Fruit fly (Drosophila melanogaster) whole organism, embryonic: ENCODE measurements around the gene mmy.

ENCODE experiments used
- Adf1 ChIP-seq: fragments of 200-800 bp; sonication (Bioruptor generic); IDR thresholded peaks from 2 replicates; pipeline ENCODE4 v1.3.6; 2022; ENCODE audit warnings: missing biosample characterization, missing genetic modification characterization
- Antp ChIP-seq: fragments of 200-800 bp; sonication (Bioruptor generic); optimal IDR thresholded peaks from 3 replicates; lab custom pipeline; 2016; ENCODE audit warnings: missing biosample characterization, missing genetic modification characterization
- B-H2 ChIP-seq: fragments of 200-800 bp; sonication (Bioruptor generic); optimal IDR thresholded peaks from 2 replicates; lab custom pipeline; 2018; ENCODE audit warnings: missing biosample characterization, mild to moderate bottlenecking, missing genetic modification characterization
- BtbVII ChIP-seq: fragments of 200-800 bp; sonication (Bioruptor generic); optimal IDR thresholded peaks from 3 replicates; lab custom pipeline; 2017; ENCODE audit warnings: missing biosample characterization, mild to moderate bottlenecking, missing genetic modification characterization
- CG11504 ChIP-seq: fragments of 200-800 bp; sonication (Bioruptor generic); optimal IDR thresholded peaks from 3 replicates; lab custom pipeline; 2019; ENCODE audit warnings: missing biosample characterization, mild to moderate bottlenecking, missing genetic modification characterization, moderate library complexity
- CG11560 ChIP-seq: fragments of 200-800 bp; sonication (Bioruptor generic); IDR thresholded peaks from 3 replicates; pipeline ENCODE4 v1.3.6; 2022; ENCODE audit warnings: missing biosample characterization, missing genetic modification characterization
- CG12299 ChIP-seq: fragments of 200-800 bp; sonication (Bioruptor generic); optimal IDR thresholded peaks from 2 replicates; lab custom pipeline; 2018; ENCODE audit warnings: missing biosample characterization, mild to moderate bottlenecking, missing genetic modification characterization
- CG12659 ChIP-seq: fragments of 200-800 bp; sonication (Bioruptor generic); optimal IDR thresholded peaks from 3 replicates; lab custom pipeline; 2017; ENCODE audit warnings: mild to moderate bottlenecking, missing biosample characterization, missing genetic modification reagents, missing genetic modification characterization
- CG13123 ChIP-seq: fragments of 200-800 bp; sonication (Bioruptor generic); optimal IDR thresholded peaks from 2 replicates; lab custom pipeline; 2016; ENCODE audit warnings: missing biosample characterization, missing genetic modification characterization
- CG14667 ChIP-seq: fragments of 200-800 bp; sonication (Bioruptor generic); IDR thresholded peaks from 2 replicates; pipeline ENCODE4 v1.3.6; 2022; ENCODE audit warnings: missing biosample characterization, missing genetic modification characterization
- CG14860 ChIP-seq: fragments of 200-800 bp; sonication (Bioruptor generic); IDR thresholded peaks from 3 replicates; pipeline ENCODE4 v1.3.6; 2022; ENCODE audit warnings: missing biosample characterization, missing genetic modification characterization; ENCODE audit not compliant: partially characterized antibody
- CG17359 ChIP-seq: fragments of 200-800 bp; sonication (Bioruptor generic); optimal IDR thresholded peaks from 3 replicates; lab custom pipeline; 2018; ENCODE audit warnings: missing biosample characterization, mild to moderate bottlenecking, missing genetic modification characterization, moderate library complexity
- CG18262 ChIP-seq: fragments of 200-800 bp; optimal IDR thresholded peaks from 3 replicates; lab custom pipeline; 2019; ENCODE audit warnings: missing biosample characterization, mild to moderate bottlenecking, missing genetic modification characterization, moderate library complexity
- CG18599 ChIP-seq: fragments of 200-800 bp; sonication (Bioruptor generic); optimal IDR thresholded peaks from 3 replicates; lab custom pipeline; 2017; ENCODE audit warnings: missing biosample characterization, missing genetic modification characterization, mild to moderate bottlenecking, moderate library complexity, missing genetic modification reagents
- CG34422 ChIP-seq: fragments of 200-800 bp; sonication (Bioruptor generic); IDR thresholded peaks from 3 replicates; pipeline ENCODE4 v1.3.6; 2022; ENCODE audit warnings: missing biosample characterization, missing genetic modification characterization
- CG3995 ChIP-seq: fragments of 200-800 bp; sonication (Bioruptor generic); optimal IDR thresholded peaks from 3 replicates; lab custom pipeline; 2016; ENCODE audit warnings: missing biosample characterization, missing genetic modification characterization
- CG5180 ChIP-seq: fragments of 200-800 bp; sonication (Bioruptor generic); optimal IDR thresholded peaks from 3 replicates; lab custom pipeline; 2017; ENCODE audit warnings: missing biosample characterization, missing genetic modification characterization, mild to moderate bottlenecking, moderate library complexity, missing genetic modification reagents
- CG5245 ChIP-seq: fragments of 200-800 bp; sonication (Bioruptor generic); optimal IDR thresholded peaks from 3 replicates; lab custom pipeline; 2016; ENCODE audit warnings: missing biosample characterization, missing genetic modification characterization
- CG6654 ChIP-seq: fragments of 200-800 bp; sonication (Bioruptor generic); optimal IDR thresholded peaks from 2 replicates; lab custom pipeline; 2017; ENCODE audit warnings: missing biosample characterization, mild to moderate bottlenecking, missing genetic modification characterization
- CG7372 ChIP-seq: fragments of 200-800 bp; sonication (Bioruptor generic); IDR thresholded peaks from 2 replicates; pipeline ENCODE4 v1.3.6; 2022; ENCODE audit warnings: missing biosample characterization, missing genetic modification characterization
- CG7786 ChIP-seq: fragments of 200-800 bp; sonication (Bioruptor generic); optimal IDR thresholded peaks from 2 replicates; lab custom pipeline; 2016; ENCODE audit warnings: missing biosample characterization, missing genetic modification characterization
- CG7839 ChIP-seq: fragments of 200-800 bp; sonication (Bioruptor generic); optimal IDR thresholded peaks from 3 replicates; lab custom pipeline; 2018; ENCODE audit warnings: missing biosample characterization, mild to moderate bottlenecking, missing genetic modification characterization, moderate library complexity
- CG7928 ChIP-seq: fragments of 200-800 bp; sonication (Bioruptor generic); optimal IDR thresholded peaks from 2 replicates; lab custom pipeline; 2017; ENCODE audit warnings: missing biosample characterization, mild to moderate bottlenecking, missing genetic modification characterization
- CG8765 ChIP-seq: fragments of 200-800 bp; sonication (Bioruptor generic); IDR thresholded peaks from 2 replicates; pipeline ENCODE4 v1.3.6; 2022; ENCODE audit warnings: missing biosample characterization, missing genetic modification characterization
- CG9609 ChIP-seq: fragments of 200-800 bp; sonication (Bioruptor generic); optimal IDR thresholded peaks from 3 replicates; lab custom pipeline; 2016; ENCODE audit warnings: missing biosample characterization, missing genetic modification characterization
- CG9817 ChIP-seq: fragments of 200-800 bp; sonication (Bioruptor generic); optimal IDR thresholded peaks from 2 replicates; lab custom pipeline; 2018; ENCODE audit warnings: missing biosample characterization, mild to moderate bottlenecking, missing genetic modification characterization, moderate library complexity
- CHES-1-like ChIP-seq: fragments of 200-800 bp; sonication (Bioruptor generic); optimal IDR thresholded peaks from 2 replicates; lab custom pipeline; 2016; ENCODE audit warnings: missing biosample characterization, missing genetic modification characterization
- Dek ChIP-seq: fragments of 200-800 bp; sonication (Bioruptor generic); optimal IDR thresholded peaks from 3 replicates; lab custom pipeline; 2019; ENCODE audit warnings: missing biosample characterization, mild to moderate bottlenecking, missing genetic modification characterization, moderate library complexity
- Dp ChIP-seq: fragments of 200-800 bp; sonication (Bioruptor generic); optimal IDR thresholded peaks from 2 replicates; lab custom pipeline; 2018; ENCODE audit warnings: missing biosample characterization, mild to moderate bottlenecking, missing genetic modification characterization, moderate library complexity
- Eip74EF ChIP-seq, 2 experiments: fragments of 200-800 bp in 1 of 2; fragments of >200 bp in 1 of 2; sonication (Bioruptor generic) in 1 of 2; optimal IDR thresholded peaks; 2 replicates each; lab custom pipeline; 2017 to 2019; ENCODE audit warnings: missing biosample characterization in 2 of 2, missing genetic modification characterization in 2 of 2, mild to moderate bottlenecking in 1 of 2, moderate library complexity in 1 of 2
- HLH3B ChIP-seq: fragments of 200-800 bp; sonication (Bioruptor generic); IDR thresholded peaks from 2 replicates; pipeline ENCODE4 v1.3.6; 2022; ENCODE audit warnings: missing biosample characterization, missing genetic modification characterization
- HLHmδ ChIP-seq: fragments of 200-800 bp; sonication (Bioruptor generic); optimal IDR thresholded peaks from 2 replicates; lab custom pipeline; 2018; ENCODE audit warnings: missing biosample characterization, mild to moderate bottlenecking, missing genetic modification characterization, moderate library complexity
- Nf-YB ChIP-seq: fragments of 200-800 bp; sonication (Bioruptor generic); optimal IDR thresholded peaks from 3 replicates; lab custom pipeline; 2019; ENCODE audit warnings: missing biosample characterization, mild to moderate bottlenecking, missing genetic modification characterization, moderate library complexity
- Oaz ChIP-seq: fragments of 200-800 bp; sonication (Bioruptor generic); IDR thresholded peaks from 2 replicates; pipeline ENCODE4 v1.3.6; 2022; ENCODE audit warnings: missing biosample characterization, missing genetic modification characterization
- Oli ChIP-seq: fragments of 200-800 bp; sonication (Bioruptor generic); optimal IDR thresholded peaks from 2 replicates; lab custom pipeline; 2018; ENCODE audit warnings: missing biosample characterization, mild to moderate bottlenecking, missing genetic modification characterization, moderate library complexity
- Scr ChIP-seq: fragments of 200-800 bp; sonication (Bioruptor generic); IDR thresholded peaks from 2 replicates; pipeline ENCODE4 v1.3.6; 2022; ENCODE audit warnings: missing biosample characterization, missing genetic modification characterization; ENCODE audit not compliant: partially characterized antibody
- Side ChIP-seq: fragments of 200-800 bp; sonication (Bioruptor generic); optimal IDR thresholded peaks from 2 replicates; lab custom pipeline; 2016; ENCODE audit warnings: missing biosample characterization, missing genetic modification characterization
- aop ChIP-seq: fragments of 200-800 bp; sonication (Bioruptor generic); IDR thresholded peaks from 2 replicates; pipeline ENCODE4 v1.3.6; 2022; ENCODE audit warnings: missing biosample characterization, missing genetic modification characterization
- bbx ChIP-seq: fragments of 200-800 bp; sonication (Bioruptor generic); IDR thresholded peaks from 2 replicates; pipeline ENCODE4 v1.3.6; 2022; ENCODE audit warnings: missing biosample characterization, missing genetic modification characterization; ENCODE audit not compliant: partially characterized antibody
- ci ChIP-seq: fragments of 200-800 bp; sonication (Bioruptor generic); IDR thresholded peaks from 3 replicates; pipeline ENCODE4 v1.3.6; 2022; ENCODE audit warnings: missing biosample characterization, missing genetic modification characterization
- crp ChIP-seq, 2 experiments: fragments of 200-800 bp; sonication (Bioruptor generic); optimal IDR thresholded peaks; 2 replicates in 1 of 2; 3 replicates in 1 of 2; lab custom pipeline; 2017; ENCODE audit warnings: missing biosample characterization in 2 of 2, missing genetic modification characterization in 2 of 2, mild to moderate bottlenecking in 1 of 2, moderate library complexity in 1 of 2
- danr ChIP-seq: fragments of 200-800 bp; sonication (Bioruptor generic); IDR thresholded peaks from 2 replicates; pipeline ENCODE4 v1.3.6; 2022; ENCODE audit warnings: missing biosample characterization, missing genetic modification characterization
- exex ChIP-seq: fragments of 200-800 bp; sonication (Bioruptor generic); optimal IDR thresholded peaks from 4 replicates; lab custom pipeline; 2018; ENCODE audit warnings: missing biosample characterization, mild to moderate bottlenecking, missing genetic modification characterization, moderate library complexity
- gce ChIP-seq: fragments of 200-800 bp; sonication (Bioruptor generic); IDR thresholded peaks from 3 replicates; pipeline ENCODE4 v1.3.6; 2022; ENCODE audit warnings: missing biosample characterization, missing genetic modification characterization
- ham ChIP-seq: fragments of 200-800 bp; sonication (Bioruptor generic); IDR thresholded peaks from 2 replicates; pipeline ENCODE4 v1.3.6; 2022; ENCODE audit warnings: missing biosample characterization, missing genetic modification characterization
- slbo ChIP-seq: fragments of 200-800 bp; sonication (Bioruptor generic); IDR thresholded peaks from 2 replicates; pipeline ENCODE4 v1.3.6; 2022; ENCODE audit warnings: missing biosample characterization, missing genetic modification characterization
- vvl ChIP-seq: fragments of 200-800 bp; sonication (Bioruptor generic); IDR thresholded peaks from 2 replicates; pipeline ENCODE4 v1.3.6; 2022; ENCODE audit warnings: missing biosample characterization, missing genetic modification characterization
- zen ChIP-seq: fragments of 200-800 bp; sonication (Bioruptor generic); optimal IDR thresholded peaks from 3 replicates; lab custom pipeline; 2018; ENCODE audit warnings: missing biosample characterization, mild to moderate bottlenecking, missing genetic modification characterization, moderate library complexity

mmy gene

dm6 chr2L:6498448-6498847 is 24.7 kb upstream of the mmy start, which contains the start of gene CG31637 (continued):
- peak; percentile 43; the same call in 1 of the 2 replicates for TF ChIP-seq Adf1 (GFP tag; lab: Robert Waterston, UW)
- no peak for TF ChIP-seq CG5245 (GFP tag; lab: Kevin White, UChicago)
- peak; percentile 48 for TF ChIP-seq slbo (GFP tag; lab: Robert Waterston, UW)
- TF ChIP-seq CG7372 (GFP tag; lab: Robert Waterston, UW), result no peak
- peak; percentile 27 for TF ChIP-seq CG12299 (tag; lab: Kevin White, UChicago)
- TF ChIP-seq CG9817 (tag; lab: Kevin White, UChicago), result peak; percentile 17
- TF ChIP-seq danr (GFP tag; lab: Robert Waterston, UW), result no peak
- TF ChIP-seq Nf-YB (GFP tag; lab: Kevin White, UChicago), result peak; percentile 54
- peak; percentile 15 for TF ChIP-seq CG18599 (GFP tag; lab: Kevin White, UChicago)
- TF ChIP-seq CG9609 (GFP tag; lab: Kevin White, UChicago), result peak; percentile 27
- peak; percentile 12 for TF ChIP-seq CHES-1-like (GFP tag; lab: Kevin White, UChicago)
- TF ChIP-seq CG17359, result peak; percentile 0
- TF ChIP-seq Dek (tag; lab: Kevin White, UChicago), result peak; percentile 40
- peak; percentile 68 for TF ChIP-seq vvl
- no peak for TF ChIP-seq CG13123 (GFP tag; lab: Kevin White, UChicago)
- TF ChIP-seq HLH3B (GFP tag; lab: Robert Waterston, UW), result no peak
- peak; percentile 82 for TF ChIP-seq CG12659 (GFP tag; lab: Kevin White, UChicago)
- peak in 1 of 2 experiments; percentile 66 for TF ChIP-seq Eip74EF (GFP tag; optimal IDR thresholded peaks at IDR 0.05; lab: Kevin White, UChicago)
- peak; percentile 33 for TF ChIP-seq bbx (GFP tag; lab: Robert Waterston, UW)
- no peak for TF ChIP-seq ham (GFP tag; lab: Robert Waterston, UW)
- no peak for TF ChIP-seq CG6654 (GFP tag; lab: Kevin White, UChicago)
- peak; percentile 12 for TF ChIP-seq CG7839 (tag; lab: Kevin White, UChicago)
- TF ChIP-seq Dp (GFP tag; lab: Kevin White, UChicago), result peak; percentile 64
- peak; percentile 39 for TF ChIP-seq B-H2 (GFP tag; lab: Kevin White, UChicago)
- no peak for TF ChIP-seq gce (GFP tag; lab: Robert Waterston, UW)
- peak; percentile 0 for TF ChIP-seq CG18262
- no peak for TF ChIP-seq Oaz (GFP tag; lab: Robert Waterston, UW)
- TF ChIP-seq CG11504 (tag; lab: Kevin White, UChicago), result no peak
- peak; percentile 9 for TF ChIP-seq CG7786 (GFP tag; lab: Kevin White, UChicago)
- TF ChIP-seq CG7928 (GFP tag; lab: Kevin White, UChicago), result peak; percentile 20
- TF ChIP-seq CG14860, result no peak
- no peak for TF ChIP-seq CG5180 (GFP tag; lab: Kevin White, UChicago)
- TF ChIP-seq Antp, result no peak
- TF ChIP-seq HLHmδ, result peak; percentile 39
- TF ChIP-seq Side (GFP tag; lab: Kevin White, UChicago), result peak; percentile 19
- TF ChIP-seq crp (GFP tag; optimal IDR thresholded peaks at IDR 0.05; lab: Kevin White, UChicago), result no peak
- TF ChIP-seq CG11560 (tag; lab: Robert Waterston, UW), result no peak
- no peak for TF ChIP-seq CG8765
- peak; percentile 3; the same call in 1 of the 2 replicates for TF ChIP-seq aop (GFP tag; lab: Robert Waterston, UW)
- peak; percentile 15; the same call in 1 of the 2 replicates for TF ChIP-seq Scr (GFP tag; lab: Robert Waterston, UW)
- TF ChIP-seq exex (tag; lab: Kevin White, UChicago), result peak; percentile 17
- TF ChIP-seq BtbVII, result no peak
- TF ChIP-seq CG34422 (GFP tag; lab: Robert Waterston, UW), result peak; percentile 44; the same call in 1 of the 3 replicates
- TF ChIP-seq CG14667 (GFP tag; lab: Robert Waterston, UW), result no peak
- no peak for TF ChIP-seq Oli (tag; lab: Kevin White, UChicago)
- no peak for TF ChIP-seq zen (tag; lab: Kevin White, UChicago)
- TF ChIP-seq ci, result peak; percentile 65; the same call in 1 of the 3 replicates
- TF ChIP-seq CG3995 (GFP tag; lab: Kevin White, UChicago), result peak; percentile 98
- TF ChIP-seq, all 482 proteins: peak for 151
